Fruit fly (Drosophila melanogaster): ENCODE results near the gene Eig71Ea.

- TF ChIP-seq CG14655 (GFP tag; optimal IDR thresholded peaks at IDR 0.05) (no peak), gl (tag; optimal IDR thresholded peaks at IDR 0.05) (no peak), CG9948 (tag; optimal IDR thresholded peaks at IDR 0.05) (no peak), CG8159 (tag; optimal IDR thresholded peaks at IDR 0.05) (no peak), CG13204 (GFP tag; optimal IDR thresholded peaks at IDR 0.05) (no peak)
Measured at dm6 chr3L:15646182-15646581, 3.3 kb downstream of the Eig71Ea start.

All from whole organism, pupa.